Fruit fly (Drosophila melanogaster): ENCODE data around the gene alphaTub67C.

dm6 chr3L:9703495-9703894 lies 22.4 kb downstream of the alphaTub67C start, which contains the start of gene CG6761:
- TF ChIP-seq Myc (optimal IDR thresholded peaks at IDR 0.05) (no peak), psq (optimal IDR thresholded peaks at IDR 0.05) (no peak), h (optimal IDR thresholded peaks at IDR 0.05) (no peak), ttk (optimal IDR thresholded peaks at IDR 0.05) (no peak), insv (optimal IDR thresholded peaks at IDR 0.05) (no peak)

Measured in Kc167 (cell line).